Worm (Caenorhabditis elegans): ENCODE results near the gene M7.8.

- TF ChIP-seq med-1 (GFP tag; optimal IDR thresholded peaks at IDR 0.05; ENCODE audit: insufficient read depth): no peak
- TF ChIP-seq tab-1 (GFP tag; IDR thresholded peaks at IDR 0.05): no peak
- no peak for TF ChIP-seq klf-2 (GFP tag; conservative IDR thresholded peaks at IDR 0.05)
- TF ChIP-seq flt-1 (GFP tag; IDR thresholded peaks at IDR 0.05): no peak
- no peak for TF ChIP-seq ztf-29 (GFP tag; IDR thresholded peaks at IDR 0.05)
- no peak for TF ChIP-seq ztf-23 (GFP tag; IDR thresholded peaks at IDR 0.05)
Observed at ce11 chrIV:11103501-11103900, 8.6 kb upstream of the M7.8 start.
